Fruit fly (Drosophila melanogaster) whole organism: ENCODE results near the gene CG1275.

ENCODE experiments used
- CG8478 ChIP-seq: fragments of >200 bp; optimal IDR thresholded peaks from 2 replicates; lab custom pipeline; 2018; ENCODE audit warnings: inconsistent platforms
- Dll ChIP-seq: fragments of >200 bp; optimal IDR thresholded peaks from 2 replicates; lab custom pipeline; 2017
- EcR ChIP-seq, 2 experiments: fragments of >200 bp; optimal IDR thresholded peaks; 2 replicates each; lab custom pipeline; 2017; ENCODE audit warnings: missing biosample characterization in 2 of 2, missing genetic modification characterization in 2 of 2, missing genetic modification reagents in 2 of 2
- pan ChIP-seq: fragments of >200 bp; optimal IDR thresholded peaks from 2 replicates; lab custom pipeline; 2017
- psq ChIP-seq: fragments of >200 bp; optimal IDR thresholded peaks from 2 replicates; lab custom pipeline; 2017
- usp ChIP-seq: fragments of >200 bp; optimal IDR thresholded peaks from 2 replicates; lab custom pipeline; 2017; ENCODE audit warnings: missing biosample characterization, missing genetic modification characterization, mixed read lengths

CG1275 gene

dm6 chr3L:2255775-2256174, 1.4 kb downstream of the CG1275 start:
- TF ChIP-seq Dll (lab: Kevin White, UChicago) (no peak), CG8478 (lab: Kevin White, UChicago) (no peak), EcR (GFP tag; optimal IDR thresholded peaks at IDR 0.05; lab: Kevin White, UChicago) (no peak), psq (no peak), usp (no peak), pan (lab: Kevin White, UChicago) (no peak)

dm6 chr3L:2253962-2254662, 3.1 kb downstream of the CG1275 start:
- TF ChIP-seq pan (lab: Kevin White, UChicago) (no peak), usp (no peak), EcR (GFP tag; optimal IDR thresholded peaks at IDR 0.05; lab: Kevin White, UChicago) (no peak), Dll (lab: Kevin White, UChicago) (no peak)

dm6 chr3L:2248335-2248734, 8.9 kb downstream of the CG1275 start, which contains the start of gene CG32305:
CG32305 (plus strand) TSS chr3L:2248635.
- TF ChIP-seq EcR (GFP tag; optimal IDR thresholded peaks at IDR 0.05; lab: Kevin White, UChicago) (no peak), usp (no peak), pan (lab: Kevin White, UChicago) (no peak), Dll (lab: Kevin White, UChicago) (no peak), psq (no peak)

dm6 chr3L:2243846-2244528, 13.2 kb downstream of the CG1275 start, which contains the start of gene CG32301:
CG32301 (plus strand) TSS chr3L:2244478.
- no peak for TF ChIP-seq Dll (lab: Kevin White, UChicago)
- no peak for TF ChIP-seq usp
- TF ChIP-seq pan (lab: Kevin White, UChicago), result no peak
- TF ChIP-seq psq, result no peak
- TF ChIP-seq EcR (GFP tag; optimal IDR thresholded peaks at IDR 0.05; lab: Kevin White, UChicago), result no peak
- no peak for TF ChIP-seq CG8478 (lab: Kevin White, UChicago)

dm6 chr3L:2237543-2238233, 19.5 kb downstream of the CG1275 start, which contains the start of gene ACXD:
ACXD (plus strand) TSS chr3L:2237608.
- TF ChIP-seq Dll (lab: Kevin White, UChicago) (no peak), EcR (GFP tag; optimal IDR thresholded peaks at IDR 0.05; lab: Kevin White, UChicago) (no peak), psq (no peak), usp (no peak), CG8478 (lab: Kevin White, UChicago) (no peak), pan (lab: Kevin White, UChicago) (no peak)

dm6 chr3L:2237034-2237433, 20.2 kb downstream of the CG1275 start, which contains the start of gene CG9018:
CG9018 (minus strand) TSS chr3L:2237076.
- no peak for TF ChIP-seq psq
- TF ChIP-seq EcR (GFP tag; optimal IDR thresholded peaks at IDR 0.05; lab: Kevin White, UChicago), result no peak
- TF ChIP-seq usp, result no peak
- no peak for TF ChIP-seq pan (lab: Kevin White, UChicago)
- no peak for TF ChIP-seq CG8478 (lab: Kevin White, UChicago)
- TF ChIP-seq Dll (lab: Kevin White, UChicago), result no peak

- TF ChIP-seq psq (no peak), pan (lab: Kevin White, UChicago) (no peak), EcR (GFP tag; optimal IDR thresholded peaks at IDR 0.05; lab: Kevin White, UChicago) (no peak), Dll (lab: Kevin White, UChicago) (no peak), usp (no peak), CG8478 (lab: Kevin White, UChicago) (no peak)
Measured at dm6 chr3L:2229172-2229696, 28.0 kb downstream of the CG1275 start, which contains the start of gene Oseg2. Oseg2 (plus strand) TSS chr3L:2229646.

dm6 chr3L:2228367-2229171, 28.7 kb downstream of the CG1275 start:
- TF ChIP-seq pan (lab: Kevin White, UChicago), result no peak
- TF ChIP-seq CG8478 (lab: Kevin White, UChicago), result no peak
- no peak for TF ChIP-seq Dll (lab: Kevin White, UChicago)
- TF ChIP-seq EcR (GFP tag; optimal IDR thresholded peaks at IDR 0.05; lab: Kevin White, UChicago), result no peak
- TF ChIP-seq usp, result no peak
- TF ChIP-seq psq, result no peak

- no peak for TF ChIP-seq CG8478 (lab: Kevin White, UChicago)
- TF ChIP-seq Dll (lab: Kevin White, UChicago), result no peak
- no peak for TF ChIP-seq usp
- no peak for TF ChIP-seq pan (lab: Kevin White, UChicago)
- no peak for TF ChIP-seq EcR (GFP tag; optimal IDR thresholded peaks at IDR 0.05; lab: Kevin White, UChicago)
- no peak for TF ChIP-seq psq
Measured at dm6 chr3L:2212403-2212802, 44.8 kb downstream of the CG1275 start, which contains the start of gene CG15878. CG15878 (minus strand) TSS chr3L:2212503.
